Fruit fly (Drosophila melanogaster) whole organism, embryonic: ENCODE data around the gene CG11951.

ENCODE experiments used
- CG10654 ChIP-seq: fragments of 200-800 bp; sonication (Bioruptor generic); optimal IDR thresholded peaks from 2 replicates; lab custom pipeline; 2016; ENCODE audit warnings: missing biosample characterization, missing genetic modification characterization
- CG11085 ChIP-seq: fragments of 200-800 bp; sonication (Bioruptor generic); IDR thresholded peaks from 2 replicates; pipeline ENCODE4 v1.3.6; 2022; ENCODE audit warnings: missing biosample characterization, missing genetic modification characterization
- CG11456 ChIP-seq: fragments of 200-800 bp; sonication (Bioruptor generic); IDR thresholded peaks from 3 replicates; pipeline ENCODE4 v1.3.6; 2022; ENCODE audit warnings: missing biosample characterization, missing genetic modification characterization
- CG11696 ChIP-seq: fragments of 200-800 bp; sonication (Bioruptor generic); IDR thresholded peaks from 2 replicates; pipeline ENCODE4 v1.3.6; 2022; ENCODE audit warnings: missing biosample characterization, missing genetic modification characterization
- CG12299 ChIP-seq: fragments of 200-800 bp; sonication (Bioruptor generic); optimal IDR thresholded peaks from 2 replicates; lab custom pipeline; 2018; ENCODE audit warnings: missing biosample characterization, mild to moderate bottlenecking, missing genetic modification characterization
- CG14441 ChIP-seq: fragments of 200-800 bp; sonication (Bioruptor generic); IDR thresholded peaks from 2 replicates; pipeline ENCODE4 v1.3.6; 2022; ENCODE audit warnings: missing biosample characterization, missing genetic modification characterization
- CG1529 ChIP-seq: fragments of 200-800 bp; sonication (Bioruptor generic); optimal IDR thresholded peaks from 3 replicates; lab custom pipeline; 2018; ENCODE audit warnings: missing biosample characterization, missing genetic modification characterization
- CG18764 ChIP-seq: fragments of 200-800 bp; sonication (Bioruptor generic); optimal IDR thresholded peaks from 3 replicates; lab custom pipeline; 2016; ENCODE audit warnings: missing biosample characterization, missing genetic modification characterization
- CG2678 ChIP-seq: fragments of 200-800 bp; sonication (Bioruptor generic); optimal IDR thresholded peaks from 3 replicates; lab custom pipeline; 2019; ENCODE audit warnings: missing biosample characterization, mild to moderate bottlenecking, missing genetic modification characterization, moderate library complexity
- CG31224 ChIP-seq: fragments of 200-800 bp; sonication (Bioruptor generic); IDR thresholded peaks from 2 replicates; pipeline ENCODE4 v1.3.6; 2022; ENCODE audit warnings: missing biosample characterization, missing genetic modification characterization
- CG4282 ChIP-seq: fragments of 200-800 bp; sonication (Bioruptor generic); optimal IDR thresholded peaks from 2 replicates; lab custom pipeline; 2016; ENCODE audit warnings: missing biosample characterization, missing genetic modification characterization
- CG6854 ChIP-seq: fragments of 200-800 bp; sonication (Bioruptor generic); optimal IDR thresholded peaks from 3 replicates; lab custom pipeline; 2017; ENCODE audit warnings: missing biosample characterization, mild to moderate bottlenecking, missing genetic modification characterization
- CG8359 ChIP-seq: fragments of 200-800 bp; sonication (Bioruptor generic); optimal IDR thresholded peaks from 2 replicates; lab custom pipeline; 2017; ENCODE audit warnings: missing biosample characterization, mild to moderate bottlenecking, missing genetic modification characterization, borderline replicate concordance
- CG9932 ChIP-seq: fragments of 200-800 bp; sonication (Bioruptor generic); IDR thresholded peaks from 2 replicates; pipeline ENCODE4 v1.3.6; 2022; ENCODE audit warnings: missing biosample characterization, missing genetic modification characterization
- Dll ChIP-seq: fragments of 200-800 bp; sonication (Bioruptor generic); IDR thresholded peaks from 4 replicates; pipeline ENCODE4 v1.3.6; 2022; ENCODE audit warnings: missing biosample characterization, missing genetic modification characterization; ENCODE audit not compliant: partially characterized antibody
- Drgx ChIP-seq: fragments of 200-800 bp; sonication (Bioruptor generic); IDR thresholded peaks from 2 replicates; pipeline ENCODE4 v1.3.6; 2022; ENCODE audit warnings: missing biosample characterization, missing genetic modification characterization
- Fer1 ChIP-seq: fragments of 200-800 bp; sonication (Bioruptor generic); optimal IDR thresholded peaks from 2 replicates; lab custom pipeline; 2017; ENCODE audit warnings: missing biosample characterization, mild to moderate bottlenecking, missing genetic modification characterization
- GATAe ChIP-seq: fragments of 200-800 bp; sonication (Bioruptor generic); conservative IDR thresholded peaks from 2 replicates; pipeline ENCODE4 v1.3.6; 2022; ENCODE audit warnings: missing biosample characterization, missing genetic modification characterization
- H2.0 ChIP-seq: fragments of 200-800 bp; sonication (Bioruptor generic); IDR thresholded peaks from 2 replicates; pipeline ENCODE4 v1.3.6; 2022; ENCODE audit warnings: missing biosample characterization, missing genetic modification characterization
- Hmr ChIP-seq: fragments of 200-800 bp; sonication (Bioruptor generic); optimal IDR thresholded peaks from 3 replicates; lab custom pipeline; 2017; ENCODE audit warnings: mild to moderate bottlenecking, missing biosample characterization, missing genetic modification reagents, missing genetic modification characterization
- Hr39 ChIP-seq: fragments of >200 bp; optimal IDR thresholded peaks from 2 replicates; lab custom pipeline; 2017
- Hsf ChIP-seq: fragments of 200-800 bp; sonication (Bioruptor generic); optimal IDR thresholded peaks from 3 replicates; lab custom pipeline; 2016; ENCODE audit warnings: missing biosample characterization, missing genetic modification characterization
- Mad ChIP-seq: fragments of 200-800 bp; sonication (Bioruptor generic); optimal IDR thresholded peaks from 2 replicates; lab custom pipeline; 2016; ENCODE audit warnings: missing biosample characterization, missing genetic modification characterization
- Optix ChIP-seq: fragments of 200-800 bp; sonication (Bioruptor generic); IDR thresholded peaks from 3 replicates; pipeline ENCODE4 v1.3.6; 2022; ENCODE audit warnings: missing biosample characterization, missing genetic modification characterization
- Pdp1 ChIP-seq, 2 experiments: fragments of 200-800 bp; sonication (Bioruptor generic); optimal IDR thresholded peaks; 3 replicates each; lab custom pipeline; 2016; ENCODE audit warnings: missing biosample characterization in 2 of 2, missing genetic modification characterization in 2 of 2, mild to moderate bottlenecking in 1 of 2, moderate library complexity in 1 of 2
- Poxn ChIP-seq: fragments of 200-800 bp; sonication (Bioruptor generic); IDR thresholded peaks from 2 replicates; pipeline ENCODE4 v1.3.6; 2022; ENCODE audit warnings: missing biosample characterization, missing genetic modification characterization
- Rx ChIP-seq: fragments of 200-800 bp; sonication (Bioruptor generic); IDR thresholded peaks from 2 replicates; pipeline ENCODE4 v1.3.6; 2022; ENCODE audit warnings: missing biosample characterization, missing genetic modification characterization
- Spps ChIP-seq: fragments of 200-800 bp; sonication (Bioruptor generic); optimal IDR thresholded peaks from 2 replicates; lab custom pipeline; 2018; ENCODE audit warnings: missing biosample characterization, mild to moderate bottlenecking, missing genetic modification characterization
- aop ChIP-seq: fragments of 200-800 bp; sonication (Bioruptor generic); IDR thresholded peaks from 2 replicates; pipeline ENCODE4 v1.3.6; 2022; ENCODE audit warnings: missing biosample characterization, missing genetic modification characterization
- bigmax ChIP-seq: fragments of 200-800 bp; sonication (Bioruptor generic); optimal IDR thresholded peaks from 2 replicates; lab custom pipeline; 2018; ENCODE audit warnings: missing biosample characterization, mild to moderate bottlenecking, missing genetic modification characterization
- bsh ChIP-seq, 2 experiments: fragments of 200-800 bp; sonication (Bioruptor generic); optimal IDR thresholded peaks; 2 replicates each; lab custom pipeline; 2017 to 2018; ENCODE audit warnings: mild to moderate bottlenecking in 2 of 2, missing biosample characterization in 2 of 2, missing genetic modification characterization in 2 of 2, moderate library complexity in 1 of 2
- cas ChIP-seq: fragments of 200-800 bp; sonication (Bioruptor generic); IDR thresholded peaks from 2 replicates; pipeline ENCODE4 v1.3.6; 2022; ENCODE audit warnings: missing biosample characterization, missing genetic modification characterization
- chm ChIP-seq: fragments of 200-800 bp; sonication (Bioruptor generic); IDR thresholded peaks from 2 replicates; pipeline ENCODE4 v1.3.6; 2022; ENCODE audit warnings: missing biosample characterization, missing genetic modification characterization
- cwo ChIP-seq: fragments of 200-800 bp; sonication (Bioruptor generic); optimal IDR thresholded peaks from 3 replicates; lab custom pipeline; 2017; ENCODE audit warnings: missing biosample characterization, missing genetic modification characterization, mild to moderate bottlenecking, moderate library complexity, missing genetic modification reagents
- dmrt11E ChIP-seq: fragments of 200-800 bp; sonication (Bioruptor generic); optimal IDR thresholded peaks from 3 replicates; lab custom pipeline; 2018; ENCODE audit warnings: missing biosample characterization, mild to moderate bottlenecking, missing genetic modification characterization, moderate library complexity
- dysf ChIP-seq: fragments of 200-800 bp; sonication (Bioruptor generic); IDR thresholded peaks from 3 replicates; pipeline ENCODE4 v1.3.6; 2022; ENCODE audit warnings: missing biosample characterization, missing genetic modification characterization
- fd96Cb ChIP-seq: fragments of 200-800 bp; sonication (Bioruptor generic); optimal IDR thresholded peaks from 2 replicates; lab custom pipeline; 2018; ENCODE audit warnings: missing biosample characterization, mild to moderate bottlenecking, missing genetic modification characterization, moderate library complexity
- gsb ChIP-seq: fragments of 200-800 bp; sonication (Bioruptor generic); IDR thresholded peaks from 2 replicates; pipeline ENCODE4 v1.3.6; 2022; ENCODE audit warnings: missing biosample characterization, missing genetic modification characterization
- hbn ChIP-seq: fragments of 200-800 bp; sonication (Bioruptor generic); IDR thresholded peaks from 2 replicates; pipeline ENCODE4 v1.3.6; 2022; ENCODE audit warnings: missing biosample characterization, missing genetic modification characterization; ENCODE audit not compliant: partially characterized antibody
- lmd ChIP-seq: fragments of 200-800 bp; sonication (Bioruptor generic); IDR thresholded peaks from 2 replicates; pipeline ENCODE4 v1.3.6; 2022; ENCODE audit warnings: missing biosample characterization, missing genetic modification characterization
- mld ChIP-seq: fragments of 200-800 bp; sonication (Bioruptor generic); IDR thresholded peaks from 3 replicates; pipeline ENCODE4 v1.3.6; 2022; ENCODE audit warnings: missing biosample characterization, missing genetic modification characterization; ENCODE audit not compliant: partially characterized antibody
- oc ChIP-seq: fragments of 200-800 bp; sonication (Bioruptor generic); optimal IDR thresholded peaks from 2 replicates; lab custom pipeline; 2018; ENCODE audit warnings: missing biosample characterization, mild to moderate bottlenecking, missing genetic modification characterization, moderate library complexity
- odd ChIP-seq: fragments of 200-800 bp; sonication (Bioruptor generic); optimal IDR thresholded peaks from 2 replicates; lab custom pipeline; 2017; ENCODE audit warnings: missing biosample characterization, mild to moderate bottlenecking, missing genetic modification characterization
- row ChIP-seq: fragments of 200-800 bp; sonication (Bioruptor generic); IDR thresholded peaks from 3 replicates; pipeline ENCODE4 v1.3.6; 2022; ENCODE audit warnings: missing biosample characterization, missing genetic modification characterization
- sqz ChIP-seq: fragments of 200-800 bp; sonication (Bioruptor generic); optimal IDR thresholded peaks from 3 replicates; lab custom pipeline; 2018; ENCODE audit warnings: missing biosample characterization, mild to moderate bottlenecking, missing genetic modification characterization
- stwl ChIP-seq: fragments of 200-800 bp; sonication (Bioruptor generic); optimal IDR thresholded peaks from 3 replicates; lab custom pipeline; 2018; ENCODE audit warnings: missing biosample characterization, mild to moderate bottlenecking, missing genetic modification characterization, moderate library complexity
- zf30C ChIP-seq: fragments of 200-800 bp; sonication (Bioruptor generic); optimal IDR thresholded peaks from 3 replicates; lab custom pipeline; 2018; ENCODE audit warnings: missing biosample characterization, mild to moderate bottlenecking, missing genetic modification characterization
- zfh2 ChIP-seq: fragments of 200-800 bp; sonication (Bioruptor generic); optimal IDR thresholded peaks from 2 replicates; lab custom pipeline; 2016; ENCODE audit warnings: missing biosample characterization, missing genetic modification characterization

CG11951 gene

dm6 chr3R:29250272-29251018 lies 11.9 kb upstream of the CG11951 start, which contains the start of gene SP1029 (continued):
- no peak for TF ChIP-seq Dll (GFP tag; lab: Robert Waterston, UW)
- no peak for TF ChIP-seq sqz (GFP tag; lab: Kevin White, UChicago)
- TF ChIP-seq CG8359, result no peak
- no peak for TF ChIP-seq Fer1 (GFP tag; lab: Kevin White, UChicago)
- no peak for TF ChIP-seq Hmr (GFP tag; lab: Kevin White, UChicago)
- no peak for TF ChIP-seq Mad
- TF ChIP-seq CG31224 (GFP tag; lab: Robert Waterston, UW), result no peak
- TF ChIP-seq Hsf, result no peak
- TF ChIP-seq stwl (tag; lab: Kevin White, UChicago), result no peak
- 0 out of 3 replicates have a peak, but pooled peaks have one; percentile 12 for TF ChIP-seq Optix
- TF ChIP-seq zf30C (GFP tag; lab: Kevin White, UChicago), result no peak
- no peak for TF ChIP-seq gsb (GFP tag; lab: Robert Waterston, UW)
- TF ChIP-seq CG18764 (GFP tag; lab: Kevin White, UChicago), result no peak
- TF ChIP-seq Drgx (GFP tag; lab: Robert Waterston, UW), result peak; percentile 36; the same call in 1 of the 2 replicates
- no peak for TF ChIP-seq CG4282
- TF ChIP-seq bsh (GFP tag; optimal IDR thresholded peaks at IDR 0.05; lab: Kevin White, UChicago), result peak in 1 of 2 experiments; percentile 35
- TF ChIP-seq oc, result no peak
- TF ChIP-seq CG11696 (GFP tag; lab: Robert Waterston, UW), result no peak
- no peak for TF ChIP-seq Spps (tag; lab: Kevin White, UChicago)

dm6 chr3R:29244727-29245126 lies 6.2 kb upstream of the CG11951 start, which contains the start of gene CG31445:
Gene CG31445, minus strand, starts transcription at chr3R:29244827.
- TF ChIP-seq bigmax (GFP tag; lab: Kevin White, UChicago), result no peak
- no peak for TF ChIP-seq chm
- no peak for TF ChIP-seq CG11085
- TF ChIP-seq CG10654, result no peak
- TF ChIP-seq CG2678 (tag; lab: Kevin White, UChicago), result no peak
- no peak for TF ChIP-seq odd (GFP tag; lab: Kevin White, UChicago)
- no peak for TF ChIP-seq Hr39
- no peak for TF ChIP-seq dmrt11E
- TF ChIP-seq CG1529 (GFP tag; lab: Kevin White, UChicago), result no peak
- no peak for TF ChIP-seq hbn (GFP tag; lab: Robert Waterston, UW)
- no peak for TF ChIP-seq CG12299
- no peak for TF ChIP-seq aop
- TF ChIP-seq, all 482 proteins: peak for 0

dm6 chr3R:29230552-29231102 lies 7.9 kb downstream of the CG11951 start:
- TF ChIP-seq row (GFP tag; lab: Robert Waterston, UW), result peak; percentile 65
- TF ChIP-seq Rx (GFP tag; lab: Robert Waterston, UW), result 0 out of 2 replicates have a peak, but pooled peaks have one; percentile 5
- TF ChIP-seq cwo (GFP tag; lab: Kevin White, UChicago), result peak; percentile 61
- TF ChIP-seq CG6854 (GFP tag; lab: Kevin White, UChicago), result no peak
- peak in 1 of 2 experiments; percentile 96 for TF ChIP-seq Pdp1 (GFP tag; optimal IDR thresholded peaks at IDR 0.05; lab: Kevin White, UChicago)
- TF ChIP-seq CG14441 (GFP tag; lab: Robert Waterston, UW), result peak; percentile 42; the same call in 1 of the 2 replicates
- TF ChIP-seq zfh2 (GFP tag; lab: Kevin White, UChicago), result peak; percentile 17
- peak; percentile 65 for TF ChIP-seq cas (GFP tag; lab: Robert Waterston, UW)
- peak; percentile 20; the same call in 1 of the 2 replicates for TF ChIP-seq Poxn (GFP tag; lab: Robert Waterston, UW)
- peak; percentile 51; the same call in 1 of the 3 replicates for TF ChIP-seq CG11456 (GFP tag; lab: Robert Waterston, UW)
- TF ChIP-seq dysf (GFP tag; lab: Robert Waterston, UW), result peak; percentile 24; the same call in 1 of the 3 replicates
- peak; percentile 42; the same call in 1 of the 2 replicates for TF ChIP-seq lmd
- peak; percentile 18; the same call in 1 of the 2 replicates for TF ChIP-seq H2.0 (GFP tag; lab: Robert Waterston, UW)
- no peak for TF ChIP-seq mld
- peak; percentile 47; the same call in 1 of the 2 replicates for TF ChIP-seq CG11085
- peak; percentile 36; the same call in 1 of the 2 replicates for TF ChIP-seq CG9932 (GFP tag; lab: Robert Waterston, UW)
- no peak for TF ChIP-seq fd96Cb (tag; lab: Kevin White, UChicago)
- peak; percentile 49; the same call in 1 of the 2 replicates for TF ChIP-seq GATAe (GFP tag; lab: Robert Waterston, UW)
